Fruit fly (Drosophila melanogaster): ENCODE measurements around the gene Acox3.

Acox3 gene

dm6 chr2L:6481310-6481738 is 33.1 kb upstream of the Acox3 start (continued):
- TF ChIP-seq hbn (GFP tag; IDR thresholded peaks at IDR 0.05; ENCODE audit: partially characterized antibody) (peak; percentile 35), GATAe (GFP tag; conservative IDR thresholded peaks at IDR 0.05) (no peak), dm (GFP tag; optimal IDR thresholded peaks at IDR 0.05) (peak; percentile 51), CHES-1-like (GFP tag; optimal IDR thresholded peaks at IDR 0.05) (no peak), ssp (GFP tag; IDR thresholded peaks at IDR 0.05) (no peak), CG15073 (GFP tag; optimal IDR thresholded peaks at IDR 0.05) (no peak), Blimp-1 (GFP tag; optimal IDR thresholded peaks at IDR 0.05) (no peak), ci (GFP tag; IDR thresholded peaks at IDR 0.05) (peak; percentile 81), CG8765 (GFP tag; IDR thresholded peaks at IDR 0.05) (no peak), ERR (GFP tag; optimal IDR thresholded peaks at IDR 0.05) (no peak), vnd (GFP tag; IDR thresholded peaks at IDR 0.05; ENCODE audit: partially characterized antibody) (no peak), CG4424 (GFP tag; optimal IDR thresholded peaks at IDR 0.05) (no peak), CG1832 (GFP tag; optimal IDR thresholded peaks at IDR 0.05) (no peak), TFAM (GFP tag; optimal IDR thresholded peaks at IDR 0.05) (no peak), CG34422 (GFP tag; IDR thresholded peaks at IDR 0.05) (peak; percentile 45; the same call in 1 of the 3 replicates), kah (GFP tag; optimal IDR thresholded peaks at IDR 0.05) (no peak), ab (GFP tag; optimal IDR thresholded peaks at IDR 0.05) (no peak), CG6654 (GFP tag; optimal IDR thresholded peaks at IDR 0.05) (no peak), Max (GFP tag; optimal IDR thresholded peaks at IDR 0.05) (no peak), CG14710 (tag; optimal IDR thresholded peaks at IDR 0.05) (peak; percentile 3), scrt (GFP tag; optimal IDR thresholded peaks at IDR 0.05) (peak; percentile 15), CG15696 (tag; optimal IDR thresholded peaks at IDR 0.05) (no peak), Ssrp (tag; optimal IDR thresholded peaks at IDR 0.05) (no peak), dmrt11E (tag; optimal IDR thresholded peaks at IDR 0.05) (no peak), klu (GFP tag; IDR thresholded peaks at IDR 0.05) (no peak), CG16863 (GFP tag; optimal IDR thresholded peaks at IDR 0.05) (no peak), CG17328 (GFP tag; IDR thresholded peaks at IDR 0.05) (no peak), Scr (GFP tag; IDR thresholded peaks at IDR 0.05; ENCODE audit: partially characterized antibody) (no peak), CG2889 (GFP tag; IDR thresholded peaks at IDR 0.05) (no peak), Dip3 (GFP tag; optimal IDR thresholded peaks at IDR 0.05) (no peak), amos (GFP tag; IDR thresholded peaks at IDR 0.05; ENCODE audit: partially characterized antibody) (peak; percentile 53; the same call in 1 of the 2 replicates), CG2875 (GFP tag; optimal IDR thresholded peaks at IDR 0.05) (no peak), Hr3 (GFP tag; optimal IDR thresholded peaks at IDR 0.05) (no peak), CG4404 (GFP tag; IDR thresholded peaks at IDR 0.05) (no peak), sens-2 (GFP tag; IDR thresholded peaks at IDR 0.05) (no peak), Hmx (GFP tag; optimal IDR thresholded peaks at IDR 0.05) (no peak), CG9797 (GFP tag; optimal IDR thresholded peaks at IDR 0.05) (no peak), ham (GFP tag; IDR thresholded peaks at IDR 0.05) (no peak), CG15269 (tag; optimal IDR thresholded peaks at IDR 0.05) (no peak), insv (GFP tag; optimal IDR thresholded peaks at IDR 0.05) (no peak), HmgD (GFP tag; optimal IDR thresholded peaks at IDR 0.05) (peak; percentile 28), CG12155 (GFP tag; optimal IDR thresholded peaks at IDR 0.05) (peak; percentile 88), CG3281 (GFP tag; optimal IDR thresholded peaks at IDR 0.05) (no peak), D (optimal IDR thresholded peaks at IDR 0.05) (peak; percentile 26), D (GFP tag; optimal IDR thresholded peaks at IDR 0.05) (no peak), Sin3A (optimal IDR thresholded peaks at IDR 0.05) (no peak), Med (GFP tag) (peak; percentile 81), hth (optimal IDR thresholded peaks at IDR 0.05) (no peak), CG10959 (GFP tag; IDR thresholded peaks at IDR 0.05) (no peak), CG10654 (GFP tag; optimal IDR thresholded peaks at IDR 0.05) (no peak), toy (GFP tag; IDR thresholded peaks at IDR 0.05) (no peak), tin (GFP tag; optimal IDR thresholded peaks at IDR 0.05) (no peak), gfzf (GFP tag; optimal IDR thresholded peaks at IDR 0.05) (no peak)

Data from whole organism, embryonic.